Worm (Caenorhabditis elegans) whole organism, late embryonic: ENCODE results near the gene dod-17.

Experiments
- F13H6.1 ChIP-seq: sonication (generic microtip); optimal IDR thresholded peaks from 2 replicates; lab custom pipeline; 2016; ENCODE audit warnings: missing genetic modification characterization, missing compliant biosample characterization
- ahr-1 ChIP-seq: sonication (generic microtip); optimal IDR thresholded peaks from 2 replicates; lab custom pipeline; 2016; ENCODE audit warnings: missing genetic modification characterization, missing compliant biosample characterization
- ama-1 ChIP-seq: fragments of 150-350 bp; optimal IDR thresholded peaks from 2 replicates; lab custom pipeline; 2014
- ceh-14 ChIP-seq: sonication (generic microtip); optimal IDR thresholded peaks from 2 replicates; lab custom pipeline; 2016; ENCODE audit warnings: missing genotype, missing genetic modification characterization, missing compliant biosample characterization
- lin-11 ChIP-seq: fragments of 200-800 bp; sonication (Bioruptor generic); optimal IDR thresholded peaks from 2 replicates; lab custom pipeline; 2018; ENCODE audit warnings: mild to moderate bottlenecking, missing genetic modification characterization, missing compliant biosample characterization
- nhr-11 ChIP-seq: fragments of 150-350 bp; optimal IDR thresholded peaks from 2 replicates; lab custom pipeline; 2014; ENCODE audit warnings: missing biosample characterization, missing genetic modification characterization
- pha-4 ChIP-seq: fragments of 150-350 bp; optimal IDR thresholded peaks from 2 replicates; lab custom pipeline; 2018; ENCODE audit warnings: missing biosample characterization, missing genetic modification reagents, missing genetic modification characterization
- pqm-1 ChIP-seq: sonication (generic microtip); optimal IDR thresholded peaks from 2 replicates; lab custom pipeline; 2016; ENCODE audit warnings: missing genetic modification characterization, missing compliant biosample characterization

ce11 chrIV:12990638-12991037 lies 14.5 kb downstream of the dod-17 start:
- no peak for TF ChIP-seq ama-1
- no peak for TF ChIP-seq F13H6.1 (tag; lab: Kevin White, UChicago)
- no peak for TF ChIP-seq pqm-1 (tag; lab: Kevin White, UChicago)
- TF ChIP-seq ahr-1: no peak
- no peak for TF ChIP-seq lin-11
- TF ChIP-seq nhr-11 (tag; lab: Kevin White, UChicago): no peak
- TF ChIP-seq pha-4 (tag; lab: Kevin White, UChicago): no peak
- TF ChIP-seq ceh-14: no peak
